Worm (Caenorhabditis elegans) whole organism, young adult: ENCODE measurements around the gene R151.10.
A peak's percentile ranks its signal among the peaks of the same experiment; 100 is the strongest.

ENCODE experiments used
- B0261.1 ChIP-seq: sonication (generic microtip); optimal IDR thresholded peaks from 2 replicates; lab custom pipeline; 2016; ENCODE audit warnings: mild to moderate bottlenecking, missing genetic modification characterization, moderate library complexity, missing compliant biosample characterization
- D2030.7 ChIP-seq: fragments of 200-800 bp; sonication (Bioruptor generic); IDR thresholded peaks from 2 replicates; pipeline ENCODE4 v1.3.6; 2022; ENCODE audit warnings: missing genetic modification reagents, missing genetic modification characterization, missing compliant biosample characterization
- F10E7.11 ChIP-seq: sonication (generic microtip); optimal IDR thresholded peaks from 2 replicates; lab custom pipeline; 2017; ENCODE audit warnings: mild to moderate bottlenecking, missing genetic modification characterization, moderate library complexity, missing compliant biosample characterization
- F52B5.7 ChIP-seq: sonication (generic microtip); optimal IDR thresholded peaks from 2 replicates; lab custom pipeline; 2016; ENCODE audit warnings: mild to moderate bottlenecking, missing genetic modification characterization, missing compliant biosample characterization
- F55B11.4 ChIP-seq: sonication (generic microtip); optimal IDR thresholded peaks from 2 replicates; lab custom pipeline; 2016; ENCODE audit warnings: missing compliant biosample characterization, missing genetic modification characterization, borderline replicate concordance; ENCODE audit not compliant: insufficient read depth
- K12H6.12 ChIP-seq: fragments of 200-800 bp; sonication (Bioruptor generic); optimal IDR thresholded peaks from 2 replicates; lab custom pipeline; 2018; ENCODE audit warnings: mild to moderate bottlenecking, missing genetic modification characterization, missing compliant biosample characterization
- T26A5.8 ChIP-seq: sonication (generic microtip); optimal IDR thresholded peaks from 2 replicates; lab custom pipeline; 2016; ENCODE audit warnings: missing genetic modification characterization, missing compliant biosample characterization
- Y53F4B.3 ChIP-seq: fragments of 200-800 bp; sonication (Bioruptor generic); IDR thresholded peaks from 2 replicates; pipeline ENCODE4 v1.3.6; 2022; ENCODE audit warnings: missing genetic modification reagents, missing genetic modification characterization, missing compliant biosample characterization
- Y95B8A.8 ChIP-seq: fragments of 200-800 bp; sonication (Bioruptor generic); IDR thresholded peaks from 2 replicates; pipeline ENCODE4 v1.3.6; 2022; ENCODE audit warnings: missing genetic modification reagents, missing genetic modification characterization, missing compliant biosample characterization
- cebp-1 ChIP-seq, 2 experiments: fragments of 200-800 bp in 1 of 2; sonication (Bioruptor generic) in 1 of 2; sonication (generic microtip) in 1 of 2; IDR thresholded peaks in 1 of 2; optimal IDR thresholded peaks in 1 of 2; 2 replicates each; pipeline versions ENCODE4 v1.3.6 to Lab custom; 2017 to 2022; ENCODE audit warnings: missing compliant biosample characterization in 2 of 2, missing genetic modification characterization in 2 of 2, mild to moderate bottlenecking in 1 of 2, missing genetic modification reagents in 1 of 2, moderate library complexity in 1 of 2
- ceh-79 ChIP-seq: sonication (generic microtip); optimal IDR thresholded peaks from 2 replicates; lab custom pipeline; 2017; ENCODE audit warnings: mild to moderate bottlenecking, missing genetic modification characterization, missing compliant biosample characterization
- egrh-3 ChIP-seq: fragments of 200-800 bp; sonication (Bioruptor generic); IDR thresholded peaks from 2 replicates; pipeline ENCODE4 v1.3.6; 2022; ENCODE audit warnings: missing genetic modification reagents, missing genetic modification characterization, missing compliant biosample characterization
- ets-4 ChIP-seq: fragments of 200-800 bp; sonication (Bioruptor generic); optimal IDR thresholded peaks from 2 replicates; lab custom pipeline; 2018; ENCODE audit warnings: mild to moderate bottlenecking, missing genetic modification characterization, missing compliant biosample characterization
- hmg-1.2 ChIP-seq: fragments of 200-800 bp; sonication (Bioruptor generic); IDR thresholded peaks from 2 replicates; pipeline ENCODE4 v1.3.6; 2022; ENCODE audit warnings: missing genetic modification reagents, missing genetic modification characterization, missing compliant biosample characterization
- hsf-1 ChIP-seq: fragments of 200-800 bp; sonication (Bioruptor generic); IDR thresholded peaks from 2 replicates; pipeline ENCODE4 v1.3.6; 2022; ENCODE audit warnings: missing genetic modification reagents, missing genetic modification characterization, missing compliant biosample characterization
- lag-1 ChIP-seq: fragments of 200-800 bp; sonication (Bioruptor generic); IDR thresholded peaks from 2 replicates; pipeline ENCODE4 v1.3.6; 2022; ENCODE audit warnings: missing genetic modification reagents, missing genetic modification characterization, missing compliant biosample characterization
- lir-1 ChIP-seq: fragments of 200-800 bp; sonication (Bioruptor generic); conservative IDR thresholded peaks from 2 replicates; pipeline ENCODE4 v1.3.6; 2022; ENCODE audit warnings: missing genetic modification reagents, missing genetic modification characterization, missing compliant biosample characterization
- madf-10 ChIP-seq: sonication (generic microtip); optimal IDR thresholded peaks from 2 replicates; lab custom pipeline; 2016; ENCODE audit warnings: mild to moderate bottlenecking, missing genetic modification characterization, missing compliant biosample characterization
- madf-3 ChIP-seq: fragments of 200-800 bp; sonication (Bioruptor generic); IDR thresholded peaks from 2 replicates; pipeline ENCODE4 v1.3.6; 2022; ENCODE audit warnings: missing genetic modification reagents, missing genetic modification characterization, missing compliant biosample characterization
- mcd-1 ChIP-seq: fragments of 200-800 bp; sonication (Bioruptor generic); IDR thresholded peaks from 2 replicates; pipeline ENCODE4 v1.3.6; 2022; ENCODE audit warnings: missing genetic modification reagents, missing genetic modification characterization, missing compliant biosample characterization
- mes-4 ChIP-seq: sonication (generic microtip); optimal IDR thresholded peaks from 2 replicates; lab custom pipeline; 2016; ENCODE audit warnings: missing genotype, missing genetic modification characterization, missing compliant biosample characterization
- nhr-80 ChIP-seq: sonication (generic microtip); optimal IDR thresholded peaks from 2 replicates; lab custom pipeline; 2016; ENCODE audit warnings: missing genetic modification characterization, missing compliant biosample characterization
- pbrm-1 ChIP-seq: fragments of 200-800 bp; sonication (Bioruptor generic); IDR thresholded peaks from 2 replicates; pipeline ENCODE4 v1.3.6; 2022; ENCODE audit warnings: missing genetic modification reagents, missing genetic modification characterization, missing compliant biosample characterization
- rcor-1 ChIP-seq: fragments of 200-800 bp; sonication (Bioruptor generic); IDR thresholded peaks from 2 replicates; pipeline ENCODE4 v1.3.6; 2022; ENCODE audit warnings: missing genetic modification reagents, missing genetic modification characterization, missing compliant biosample characterization
- snpc-3.4 ChIP-seq: sonication (generic microtip); optimal IDR thresholded peaks from 2 replicates; lab custom pipeline; 2017; ENCODE audit warnings: missing genetic modification characterization, mild to moderate bottlenecking, missing compliant biosample characterization, antibody characterized with exemption, moderate library complexity, missing genotype, missing genetic modification reagents
- snpc-4 ChIP-seq, 5 experiments: fragments of 150-350 bp in 1 of 5; sonication (generic microtip) in 4 of 5; optimal IDR thresholded peaks; 2 replicates each; lab custom pipeline; 2014 to 2018; ENCODE audit warnings: missing genetic modification characterization in 5 of 5, missing biosample characterization in 3 of 5, antibody characterized with exemption in 2 of 5, mild to moderate bottlenecking in 2 of 5, missing compliant biosample characterization in 2 of 5, missing genotype in 2 of 5, moderate library complexity in 2 of 5, missing genetic modification reagents in 1 of 5
- tbp1 ChIP-seq: fragments of 200-800 bp; sonication (Bioruptor generic); optimal IDR thresholded peaks from 2 replicates; lab custom pipeline; 2018; ENCODE audit warnings: mild to moderate bottlenecking, missing genetic modification characterization, missing compliant biosample characterization
- ztf-22 ChIP-seq: fragments of 200-800 bp; sonication (Bioruptor generic); optimal IDR thresholded peaks from 2 replicates; lab custom pipeline; 2018; ENCODE audit warnings: mild to moderate bottlenecking, missing genetic modification characterization, moderate library complexity, missing compliant biosample characterization
- ztf-26 ChIP-seq: sonication (generic microtip); optimal IDR thresholded peaks from 2 replicates; lab custom pipeline; 2017; ENCODE audit warnings: missing genetic modification characterization, missing compliant biosample characterization
- ztf-28 ChIP-seq: fragments of 200-800 bp; sonication (Bioruptor generic); IDR thresholded peaks from 2 replicates; pipeline ENCODE4 v1.3.6; 2022; ENCODE audit warnings: missing genetic modification reagents, missing genetic modification characterization, missing compliant biosample characterization
- ztf-6 ChIP-seq: fragments of 200-800 bp; sonication (Bioruptor generic); IDR thresholded peaks from 2 replicates; pipeline ENCODE4 v1.3.6; 2022; ENCODE audit warnings: missing genetic modification reagents, missing genetic modification characterization, missing compliant biosample characterization

The R151.10 gene

ce11 chrIII:7216924-7217521 is 13.7 kb downstream of the R151.10 start:
- TF ChIP-seq hmg-1.2 (GFP tag; lab: Robert Waterston, UW) (peak; percentile 24; the same call in 1 of the 2 replicates), madf-10 (tag; lab: Kevin White, UChicago) (no peak), ztf-6 (GFP tag; lab: Robert Waterston, UW) (no peak), K12H6.12 (tag; lab: Kevin White, UChicago) (peak; percentile 5), F55B11.4 (tag; lab: Kevin White, UChicago) (no peak), ztf-28 (GFP tag; lab: Robert Waterston, UW) (no peak)

ce11 chrIII:7216226-7216625 is 14.5 kb downstream of the R151.10 start, which contains the start of gene R151.1:
TSS of gene R151.1 (plus strand) at chrIII:7216526.
- no peak for TF ChIP-seq lag-1
- TF ChIP-seq T26A5.8 (tag; lab: Kevin White, UChicago) = no peak
- TF ChIP-seq Y53F4B.3 (GFP tag; lab: Robert Waterston, UW) = no peak

ce11 chrIII:7215532-7215931 is 15.2 kb downstream of the R151.10 start:
- TF ChIP-seq snpc-4 (GFP tag; optimal IDR thresholded peaks at IDR 0.05; lab: Kevin White, UChicago) = no peak
- TF ChIP-seq snpc-4 (tag; optimal IDR thresholded peaks at IDR 0.05; lab: Kevin White, UChicago) = no peak
- no peak for TF ChIP-seq D2030.7 (GFP tag; lab: Robert Waterston, UW)
- TF ChIP-seq F10E7.11 (tag; lab: Kevin White, UChicago) = no peak
- no peak for TF ChIP-seq cebp-1 (GFP tag; IDR thresholded peaks at IDR 0.05; lab: Robert Waterston, UW)
- no peak for TF ChIP-seq cebp-1 (tag; optimal IDR thresholded peaks at IDR 0.05; lab: Kevin White, UChicago)
- TF ChIP-seq F52B5.7 (tag; lab: Kevin White, UChicago) = no peak
- no peak for TF ChIP-seq ztf-26 (tag; lab: Kevin White, UChicago)
- TF ChIP-seq Y95B8A.8 (GFP tag; lab: Robert Waterston, UW) = no peak
- TF ChIP-seq hsf-1 (GFP tag; lab: Robert Waterston, UW) = no peak
- no peak for TF ChIP-seq mes-4
- TF ChIP-seq rcor-1 = no peak
- no peak for TF ChIP-seq ceh-79 (tag; lab: Kevin White, UChicago)
- TF ChIP-seq ets-4 (GFP tag; lab: Kevin White, UChicago) = no peak
- TF ChIP-seq B0261.1 = no peak
- TF ChIP-seq tbp1 (GFP tag; lab: Kevin White, UChicago) = no peak
- TF ChIP-seq Y53F4B.3 (GFP tag; lab: Robert Waterston, UW) = no peak
- TF ChIP-seq lir-1 = no peak

ce11 chrIII:7212028-7212427 is 18.7 kb downstream of the R151.10 start:
- TF ChIP-seq nhr-80 (tag; lab: Kevin White, UChicago) (peak; percentile 50), snpc-3.4 (tag; lab: Kevin White, UChicago) (no peak), egrh-3 (GFP tag; lab: Robert Waterston, UW) (no peak)

ce11 chrIII:7210486-7210885 is 20.3 kb downstream of the R151.10 start:
- TF ChIP-seq ztf-22 (no peak), mcd-1 (GFP tag; lab: Robert Waterston, UW) (0 out of 2 replicates have a peak, but pooled peaks have one; percentile 6), madf-3 (GFP tag; lab: Robert Waterston, UW) (peak; percentile 42; the same call in 1 of the 2 replicates), mes-4 (no peak), pbrm-1 (GFP tag; lab: Robert Waterston, UW) (no peak)
